Fruit fly (Drosophila melanogaster): ENCODE measurements around the gene CG31897.

CG31897 gene

DNA sequence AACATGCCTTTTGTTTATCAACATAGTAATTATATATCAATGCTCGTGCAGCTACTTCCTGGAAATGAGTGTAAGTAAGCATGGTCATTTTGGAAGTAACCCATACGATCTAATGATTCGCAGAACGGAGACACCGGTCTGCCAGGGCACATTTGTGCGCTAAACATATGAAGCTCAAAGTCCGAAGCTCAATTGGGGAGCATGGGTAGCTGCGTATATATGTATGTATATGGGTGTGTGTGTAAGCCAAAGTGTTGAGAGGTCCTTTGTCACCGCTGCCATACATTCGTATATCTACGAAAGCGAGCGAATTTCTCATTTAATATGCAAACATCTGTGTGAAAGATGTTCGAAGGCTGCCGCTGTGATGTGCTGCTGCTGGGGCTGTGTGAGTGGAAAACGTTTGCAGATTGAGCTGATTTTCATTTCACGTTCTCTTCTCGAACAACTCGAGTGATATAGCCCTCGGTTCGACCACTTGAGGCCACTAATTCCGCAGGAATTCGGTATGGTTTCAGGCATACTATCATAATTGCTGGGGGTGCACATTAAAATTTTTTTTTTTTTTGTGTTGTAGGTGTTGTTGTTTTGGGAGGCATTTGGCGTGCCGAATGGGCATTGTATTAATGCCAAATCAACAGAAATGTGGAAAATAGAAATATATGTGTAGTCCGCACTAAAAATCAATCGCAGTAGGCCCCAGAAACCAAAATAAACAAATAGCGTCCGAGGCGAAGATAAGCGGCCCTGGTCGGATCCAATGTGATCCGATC lies 23.9 kb upstream of the CG31897 start:
- no peak for TF ChIP-seq noc (tag; optimal IDR thresholded peaks at IDR 0.05)

DNA sequence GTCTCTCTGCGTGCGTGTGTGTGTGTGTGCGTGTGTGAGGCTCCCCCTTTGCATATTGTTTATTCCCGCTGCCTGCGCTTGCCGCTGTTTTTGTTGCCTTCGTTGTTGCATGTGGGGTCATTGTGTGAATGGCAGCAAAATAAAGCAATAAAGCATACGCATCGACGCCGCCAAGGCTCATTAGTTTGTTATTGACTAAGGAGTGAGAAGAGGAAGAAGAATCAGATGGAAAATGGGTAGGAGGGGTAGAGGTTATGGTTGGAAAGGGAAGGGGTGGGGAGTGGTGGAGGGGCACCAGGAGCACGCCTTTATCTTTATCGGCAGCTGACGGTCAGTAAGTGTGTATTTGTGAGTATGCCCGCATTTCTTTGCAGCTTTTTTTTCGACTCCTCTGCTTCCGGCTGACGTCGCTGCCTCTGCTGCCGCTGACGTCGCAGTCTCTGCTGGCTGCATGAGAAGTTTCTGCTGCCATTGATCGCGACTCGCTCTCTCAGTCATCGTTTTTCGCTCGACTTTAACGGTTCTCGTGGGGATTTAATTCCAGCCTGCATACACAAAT lies 22.8 kb upstream of the CG31897 start:
- no peak for TF ChIP-seq noc (tag; optimal IDR thresholded peaks at IDR 0.05)

DNA sequence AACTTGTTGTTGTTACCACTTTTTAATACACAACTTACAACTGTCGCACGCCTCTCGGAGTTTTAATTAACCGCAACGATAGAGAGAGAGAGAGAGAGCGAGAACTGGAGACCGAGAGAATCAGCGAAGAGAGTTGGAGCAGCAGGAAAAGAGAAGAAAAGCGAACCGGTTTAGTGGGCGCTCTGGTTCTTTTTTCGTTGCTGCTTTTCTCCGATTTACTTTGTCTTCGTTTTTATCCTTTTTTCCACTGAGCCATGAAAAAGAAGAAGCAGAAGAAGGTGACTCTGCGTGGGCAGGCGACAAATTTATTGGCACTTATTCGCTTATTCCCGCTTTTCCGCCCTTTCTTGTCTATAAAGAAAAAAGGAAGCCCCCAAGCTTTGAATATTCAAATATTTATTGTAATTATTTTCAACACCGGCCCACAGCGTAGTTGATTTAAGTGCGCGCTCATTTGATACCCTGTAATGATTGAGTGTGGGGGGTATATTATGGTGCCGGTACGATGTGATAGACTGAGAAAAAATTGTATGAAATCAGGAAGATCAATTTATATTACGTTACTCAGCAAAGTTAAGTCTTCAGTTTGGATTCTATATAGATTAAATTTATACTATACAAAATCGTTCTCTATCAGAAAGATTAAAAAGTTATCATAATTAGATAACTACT lies 21.9 kb upstream of the CG31897 start:
- no peak for TF ChIP-seq noc (tag; optimal IDR thresholded peaks at IDR 0.05)

- TF ChIP-seq noc (tag; optimal IDR thresholded peaks at IDR 0.05) = no peak
Measured at dm6 chr2L:8421717-8422116, 20.5 kb upstream of the CG31897 start.

DNA sequence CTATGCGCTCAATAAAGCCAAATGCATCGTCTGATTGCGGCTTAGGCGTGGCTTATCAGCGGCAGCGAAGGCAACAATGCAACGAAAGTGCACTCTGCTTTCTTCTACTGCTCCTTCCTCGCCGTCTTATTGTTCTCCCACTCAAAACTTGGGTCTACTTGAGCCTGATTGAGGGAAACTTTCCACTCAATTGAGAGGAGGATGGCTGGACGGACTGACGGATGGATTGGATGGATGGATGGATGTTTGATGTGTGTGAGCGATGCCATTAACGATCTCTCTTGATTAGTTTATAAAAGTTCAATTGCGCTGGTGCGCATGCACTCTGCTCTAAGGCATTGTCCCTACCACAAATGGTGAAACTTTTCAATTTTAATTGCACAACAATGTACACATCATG lies 19.2 kb upstream of the CG31897 start:
- TF ChIP-seq noc (tag; optimal IDR thresholded peaks at IDR 0.05) = no peak

DNA sequence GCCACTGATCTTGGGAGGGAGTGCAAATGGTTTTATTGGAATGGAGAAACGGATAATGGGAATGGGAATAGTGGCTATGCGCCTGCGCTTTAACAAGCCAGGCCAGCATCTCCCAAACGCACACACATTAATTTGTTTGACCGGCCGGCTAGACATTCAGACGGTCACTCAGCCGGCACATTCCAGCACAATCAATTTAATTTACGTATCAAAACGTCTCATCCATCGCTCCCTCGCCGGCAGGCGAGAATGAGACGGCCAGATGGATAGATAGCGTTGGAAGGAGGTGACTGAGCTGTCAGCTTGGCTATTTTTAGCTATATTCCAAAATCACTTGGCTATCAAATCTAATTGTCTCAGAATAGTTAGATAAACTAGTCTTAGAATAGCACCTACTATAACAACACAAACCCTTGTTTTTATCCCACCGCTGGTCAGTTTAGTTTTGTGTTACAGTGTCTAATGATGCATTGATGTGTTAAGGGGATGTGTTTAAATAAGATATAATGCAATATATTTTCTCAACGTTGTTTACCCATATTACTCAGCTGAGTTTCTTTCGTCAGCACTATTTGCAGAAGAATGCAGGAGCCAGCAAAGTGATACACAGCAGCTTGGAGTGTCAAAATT lies 18.7 kb upstream of the CG31897 start:
- no peak for TF ChIP-seq noc (tag; optimal IDR thresholded peaks at IDR 0.05)

dm6 chr2L:8424090-8424470 lies 18.2 kb upstream of the CG31897 start:
- TF ChIP-seq noc (tag; optimal IDR thresholded peaks at IDR 0.05) = no peak

DNA sequence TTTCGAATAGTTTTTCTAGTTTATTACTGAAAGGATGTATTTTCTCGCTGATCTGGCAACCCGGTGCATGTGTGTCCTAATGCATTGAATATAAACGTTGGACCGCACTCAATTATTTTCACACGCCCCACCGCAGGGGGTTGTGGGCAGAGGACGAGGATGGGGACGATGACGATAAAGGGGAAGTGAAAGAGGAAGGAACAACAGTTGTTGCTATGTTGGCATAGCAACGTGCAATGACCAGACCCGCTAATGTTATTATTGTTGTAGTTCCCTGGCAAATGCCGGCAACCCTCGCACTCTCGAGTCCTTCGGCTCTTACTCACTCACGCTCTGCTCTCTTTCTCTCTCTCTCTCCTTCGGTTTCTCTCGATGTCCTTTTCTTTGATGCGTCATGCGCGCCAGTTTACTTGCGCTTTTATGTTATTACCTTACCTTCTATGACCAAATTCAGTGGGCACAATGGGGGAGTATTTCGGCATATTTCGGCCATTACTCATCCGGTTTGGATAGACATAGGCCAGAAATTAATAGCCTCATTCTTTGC lies 17.5 kb upstream of the CG31897 start:
- TF ChIP-seq noc (tag; optimal IDR thresholded peaks at IDR 0.05) = no peak

dm6 chr2L:8425212-8425611 lies 17.0 kb upstream of the CG31897 start:
- TF ChIP-seq noc (tag; optimal IDR thresholded peaks at IDR 0.05) = no peak

DNA sequence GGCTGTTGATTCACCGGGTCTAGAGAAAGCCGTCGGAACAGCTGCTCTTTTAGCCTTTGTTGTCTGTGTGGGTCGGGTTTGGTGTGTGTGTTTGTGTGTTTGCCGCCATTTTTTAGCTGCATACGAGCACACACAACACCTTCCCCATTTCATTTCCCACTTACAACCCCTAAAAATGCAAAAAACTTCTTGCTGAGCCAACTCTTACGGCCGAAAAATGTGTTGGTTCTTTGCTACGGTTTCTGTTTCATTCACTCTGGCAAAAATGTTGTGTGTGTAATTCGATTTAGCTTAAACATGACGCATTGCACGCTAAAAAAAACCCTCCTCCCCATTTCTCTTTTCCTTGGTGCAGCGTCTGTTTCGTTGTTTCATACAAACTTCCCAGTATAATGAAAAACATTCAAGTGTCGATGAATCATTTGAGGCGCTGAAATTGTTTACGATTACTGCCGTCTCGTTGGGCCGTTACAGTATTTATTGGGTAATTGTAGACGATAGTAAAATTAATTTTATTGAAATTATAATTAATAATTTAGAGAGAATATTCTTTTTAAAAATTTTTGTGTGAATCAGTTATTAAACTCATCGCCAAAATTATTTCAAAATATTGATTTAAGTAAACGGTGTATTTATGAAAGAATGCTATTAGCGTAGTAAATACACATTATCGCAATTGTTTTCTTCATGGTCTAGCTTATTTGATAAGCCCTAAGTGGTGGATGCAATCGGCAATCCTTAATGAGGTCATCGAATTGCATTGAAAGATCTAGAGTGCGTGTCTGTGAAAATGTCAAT lies 16.1 kb upstream of the CG31897 start:
- TF ChIP-seq noc (tag; optimal IDR thresholded peaks at IDR 0.05) = no peak

DNA sequence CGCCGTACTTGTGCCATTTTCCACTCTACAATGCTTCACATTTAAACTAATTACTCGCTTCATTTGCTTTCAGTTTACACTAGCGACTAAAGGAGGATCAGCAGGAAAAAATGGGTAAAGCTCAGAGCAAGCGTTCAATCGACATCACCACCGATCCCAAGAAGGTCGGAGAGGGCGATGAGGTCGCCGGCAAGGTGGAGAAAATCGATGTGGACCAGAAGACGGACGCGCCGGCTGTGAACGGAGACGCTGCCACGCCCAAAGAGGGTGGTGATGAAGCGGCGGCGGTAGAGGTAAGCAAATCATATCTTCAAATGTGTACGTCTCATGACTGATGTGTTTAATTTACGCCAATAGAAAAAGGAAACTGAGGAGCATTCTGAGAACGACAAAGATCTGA lies 15.4 kb upstream of the CG31897 start:
- TF ChIP-seq noc (tag; optimal IDR thresholded peaks at IDR 0.05) = no peak

dm6 chr2L:8432130-8432529 lies 10.1 kb upstream of the CG31897 start:
- no peak for TF ChIP-seq noc (tag; optimal IDR thresholded peaks at IDR 0.05)

DNA sequence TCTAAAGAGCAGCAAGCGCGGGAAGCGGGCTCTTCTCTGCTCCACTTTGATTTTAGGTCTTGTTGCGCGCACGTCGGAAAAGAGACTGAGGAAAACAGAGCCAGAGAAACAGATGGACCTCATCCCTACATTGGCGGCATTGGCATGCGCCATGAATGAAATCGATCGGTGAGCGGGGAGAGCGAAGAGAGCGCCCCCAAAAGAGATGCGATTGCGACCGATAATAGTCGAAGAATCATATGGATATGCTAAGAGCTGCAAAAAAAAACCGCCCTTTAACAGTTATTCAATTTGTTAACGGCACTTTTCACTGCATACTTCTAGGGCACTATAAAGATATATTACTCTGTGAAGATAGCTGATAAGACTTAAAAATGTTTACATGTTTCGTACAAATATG lies 8.7 kb upstream of the CG31897 start, which contains the start of gene grk:
Gene grk, minus strand, starts transcription at position 87 of the 400 bp plus-strand sequence.
- TF ChIP-seq noc (tag; optimal IDR thresholded peaks at IDR 0.05) = no peak

DNA sequence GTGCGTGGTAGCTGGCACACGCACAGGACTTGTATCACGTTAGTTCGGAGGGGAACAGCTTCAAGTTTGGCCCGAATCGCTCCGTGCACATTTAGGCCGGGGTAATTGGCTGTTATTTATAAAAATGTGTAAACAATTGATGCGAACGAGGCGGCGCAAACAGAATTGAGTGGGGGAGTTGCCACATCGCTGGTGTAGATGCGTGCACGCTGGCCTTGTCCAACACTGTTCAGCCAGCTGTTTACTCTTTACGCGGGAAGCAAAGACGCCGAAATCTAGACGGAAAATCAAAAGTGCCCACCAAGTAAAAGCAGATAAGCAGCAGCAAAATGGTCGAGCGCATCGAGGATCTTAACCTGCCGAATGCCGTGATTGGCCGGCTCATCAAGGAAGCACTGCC lies 5.1 kb upstream of the CG31897 start, which contains the start of the genes D12 and Chrac-14:
Gene D12, minus strand, starts transcription at position 190 of the 400 bp plus-strand sequence.
Gene Chrac-14, plus strand, starts transcription at position 230 of the 400 bp plus-strand sequence.
- no peak for TF ChIP-seq noc (tag; optimal IDR thresholded peaks at IDR 0.05)

- TF ChIP-seq noc (tag; optimal IDR thresholded peaks at IDR 0.05) = no peak
Measured at dm6 chr2L:8438052-8438451, 4.2 kb upstream of the CG31897 start, which contains the start of gene mus201. Gene mus201, plus strand, starts transcription at chr2L:8438169.

Data from whole organism, larva.